Worm (Caenorhabditis elegans): ENCODE data around the gene R01E6.7.

The R01E6.7 gene

DNA sequence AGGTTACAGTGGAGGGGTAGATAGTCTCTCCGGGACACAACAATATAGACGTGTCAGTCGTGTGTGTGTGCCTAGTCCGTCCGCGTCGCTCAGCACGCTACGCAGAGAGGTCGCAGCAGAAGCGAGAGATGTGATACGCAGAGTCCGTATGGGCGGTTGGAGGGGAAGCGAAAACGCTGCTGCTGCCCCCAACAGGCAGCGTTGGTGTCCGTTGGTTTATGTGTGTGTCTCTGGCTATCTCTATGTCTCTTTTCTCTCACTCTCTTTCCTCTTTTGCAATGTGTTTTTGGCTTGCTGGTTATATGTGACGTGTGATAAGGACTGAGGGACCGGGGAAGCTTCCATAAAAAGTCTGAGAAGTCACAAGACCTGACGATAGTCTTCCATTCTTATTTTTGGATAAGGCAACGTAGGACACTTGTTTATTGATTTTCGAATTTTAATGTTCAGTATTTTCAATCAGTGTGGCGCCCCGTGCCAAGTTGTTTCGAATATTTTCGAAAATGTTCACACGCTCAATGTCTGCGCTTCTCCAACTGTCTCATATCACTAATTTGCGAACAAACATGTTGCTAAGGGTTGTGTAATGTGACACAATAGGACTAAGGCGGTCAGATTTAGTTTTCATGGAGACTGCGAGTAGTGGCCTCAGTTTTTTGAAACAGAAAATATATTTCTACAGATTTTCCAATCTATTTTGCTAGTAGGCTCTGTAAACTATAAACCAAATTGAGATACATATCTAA lies 42.2 kb downstream of the R01E6.7 start, which contains the start of gene pab-2 (continued):
- TF ChIP-seq ama-1 (optimal IDR thresholded peaks at IDR 0.05) (no peak), nhr-10 (tag; optimal IDR thresholded peaks at IDR 0.05) (no peak), R02D3.7 (tag; optimal IDR thresholded peaks at IDR 0.05) (no peak), ceh-82 (tag; optimal IDR thresholded peaks at IDR 0.05) (peak; percentile 36), sma-9 (GFP tag; optimal IDR thresholded peaks at IDR 0.05) (peak; percentile 87), sma-9 (tag; optimal IDR thresholded peaks at IDR 0.05) (no peak), mbf-1 (tag; optimal IDR thresholded peaks at IDR 0.05) (no peak), nhr-23 (tag; optimal IDR thresholded peaks at IDR 0.05) (no peak), zag-1 (tag; optimal IDR thresholded peaks at IDR 0.05) (peak; percentile 81), dmd-4 (tag; optimal IDR thresholded peaks at IDR 0.05) (no peak), nhr-25 (tag; optimal IDR thresholded peaks at IDR 0.05) (peak; percentile 55), lin-11 (tag; optimal IDR thresholded peaks at IDR 0.05) (peak; percentile 43), ZK546.5 (tag; optimal IDR thresholded peaks at IDR 0.05) (no peak)

DNA sequence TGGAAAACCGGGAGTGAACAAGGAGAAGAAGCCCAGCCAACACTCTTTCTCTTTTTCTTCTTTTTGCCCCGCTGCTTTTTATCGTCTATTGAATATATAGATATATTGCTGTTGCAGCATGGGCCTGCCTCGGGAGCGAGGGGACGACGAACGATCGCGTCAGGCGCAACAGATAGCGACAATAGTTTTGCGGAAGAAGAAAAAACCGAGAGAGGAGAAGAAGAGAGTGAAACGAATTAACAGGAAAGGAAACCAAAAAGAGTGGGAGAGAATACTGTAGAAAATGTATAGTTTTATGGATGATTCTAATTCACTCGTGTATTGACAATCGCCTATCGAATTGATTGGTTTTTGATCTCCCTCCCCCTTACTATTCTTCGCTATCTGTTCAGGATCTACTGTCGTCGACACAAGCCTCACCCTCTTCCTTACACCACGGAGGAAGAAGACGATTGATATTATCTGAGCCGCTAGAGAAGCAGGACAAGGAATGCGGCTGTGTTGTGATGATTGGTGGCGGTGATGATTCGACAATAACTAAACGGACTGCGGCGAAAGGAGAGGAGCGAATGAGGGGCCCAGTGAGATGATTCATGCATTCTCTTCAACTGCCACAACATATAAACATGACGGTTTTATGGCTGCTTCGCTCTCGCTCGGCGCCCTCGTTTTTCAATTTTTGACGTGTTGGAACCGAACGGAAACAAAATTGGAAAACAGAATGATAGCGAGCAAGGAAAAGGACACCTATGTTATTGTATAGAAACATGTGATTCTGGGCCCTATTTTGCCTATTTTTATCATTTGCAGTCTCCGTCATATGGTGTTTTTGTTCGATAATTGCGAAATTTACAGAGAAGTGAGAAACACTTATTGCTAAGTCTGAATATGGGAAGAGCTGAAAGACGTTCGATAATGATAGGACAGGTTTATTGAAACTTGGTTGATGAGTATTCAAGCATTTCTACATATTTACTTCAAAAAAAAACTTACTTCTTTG lies 43.2 kb downstream of the R01E6.7 start:
- TF ChIP-seq elt-1 (tag; optimal IDR thresholded peaks at IDR 0.05) (no peak), ceh-16 (tag; optimal IDR thresholded peaks at IDR 0.05) (no peak), mdl-1 (tag; optimal IDR thresholded peaks at IDR 0.05) (no peak), blmp-1 (tag; optimal IDR thresholded peaks at IDR 0.05; ENCODE audit: insufficient read depth) (no peak), C34F6.9 (tag; optimal IDR thresholded peaks at IDR 0.05) (no peak), sma-9 (GFP tag; optimal IDR thresholded peaks at IDR 0.05) (peak; percentile 32), sma-9 (tag; optimal IDR thresholded peaks at IDR 0.05) (no peak), ZK546.5 (tag; optimal IDR thresholded peaks at IDR 0.05) (no peak), nhr-129 (tag; optimal IDR thresholded peaks at IDR 0.05) (no peak), nhr-25 (tag; optimal IDR thresholded peaks at IDR 0.05) (no peak), mab-5 (tag; optimal IDR thresholded peaks at IDR 0.05) (no peak), nhr-10 (tag; optimal IDR thresholded peaks at IDR 0.05) (no peak), lsy-2 (tag; optimal IDR thresholded peaks at IDR 0.05) (peak in 1 of 2 experiments; percentile 8), egl-27 (tag; optimal IDR thresholded peaks at IDR 0.05) (no peak), nhr-237 (tag; optimal IDR thresholded peaks at IDR 0.05) (no peak), ceh-82 (tag; optimal IDR thresholded peaks at IDR 0.05) (no peak), ztf-4 (tag; optimal IDR thresholded peaks at IDR 0.05) (no peak), F13H6.1 (tag; optimal IDR thresholded peaks at IDR 0.05) (no peak), ztf-1 (GFP tag; conservative IDR thresholded peaks at IDR 0.05) (no peak)

DNA sequence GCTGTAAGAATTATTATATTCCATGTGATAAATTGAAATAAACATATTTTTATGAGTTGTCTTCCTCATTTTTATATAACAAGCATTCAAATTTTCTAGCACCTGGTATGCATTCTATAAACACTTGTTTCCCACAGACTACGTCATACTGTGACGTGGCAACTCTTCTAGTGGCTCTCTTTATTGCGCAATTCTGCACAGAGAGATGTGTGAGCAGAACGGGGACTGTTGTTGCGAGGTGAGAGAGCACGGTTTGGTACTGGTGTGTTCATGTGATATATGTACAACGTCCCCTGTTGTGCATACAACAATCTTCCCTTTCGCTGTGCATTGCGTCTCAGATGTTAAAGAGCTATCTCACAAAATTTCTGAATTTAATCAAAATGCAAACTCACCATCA lies 44.7 kb downstream of the R01E6.7 start:
- no peak for TF ChIP-seq mbf-1 (tag; optimal IDR thresholded peaks at IDR 0.05)
- TF ChIP-seq nhr-21 (tag; optimal IDR thresholded peaks at IDR 0.05) = no peak
- TF ChIP-seq ztf-4 (tag; optimal IDR thresholded peaks at IDR 0.05) = no peak

DNA sequence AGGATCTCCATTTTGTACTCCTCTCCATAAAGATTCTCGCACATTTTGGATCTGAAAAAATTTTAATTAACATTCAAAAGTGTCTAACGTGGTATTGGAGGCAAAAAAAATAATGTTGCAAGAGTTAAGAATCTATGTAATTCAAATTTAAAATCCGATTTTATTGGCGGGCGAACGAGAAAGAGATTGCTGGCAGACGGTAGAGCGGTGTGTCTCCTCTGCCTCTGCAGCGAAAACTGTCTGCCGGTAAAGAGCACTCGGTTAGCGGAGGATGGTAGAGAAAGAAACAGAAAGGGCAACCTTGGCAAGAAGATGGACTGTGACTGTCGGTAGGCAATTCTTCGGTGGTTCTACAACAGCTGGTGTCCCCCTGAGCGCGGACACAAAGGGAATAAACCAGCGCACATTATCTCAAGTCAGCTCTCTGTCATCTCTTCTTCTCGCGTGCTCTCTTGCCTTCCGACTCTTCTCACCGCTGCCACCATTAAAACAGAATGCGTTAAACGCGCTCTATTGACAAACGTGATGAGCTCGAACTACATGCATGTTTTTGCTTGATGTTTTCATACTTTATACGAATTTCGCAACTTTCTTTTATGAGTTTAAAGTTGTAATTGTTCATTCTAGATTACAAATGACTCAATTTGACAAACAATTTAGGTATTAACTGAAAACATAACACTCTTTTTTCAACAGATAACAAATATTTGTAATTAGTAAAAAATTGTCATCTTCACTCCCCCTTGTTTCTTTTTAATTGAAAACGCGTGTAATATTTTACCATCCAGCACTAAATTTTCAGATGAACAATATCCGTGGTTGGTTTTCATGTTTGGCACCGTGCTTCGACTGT lies 50.7 kb downstream of the R01E6.7 start, which contains the start of the genes cdk-4 and F18H3.1:
Gene cdk-4, minus strand, starts transcription at position 51 of the 853 bp plus-strand sequence.
Gene F18H3.1, plus strand, starts transcription at position 803 of the 853 bp plus-strand sequence.
- TF ChIP-seq lin-13 (GFP tag; optimal IDR thresholded peaks at IDR 0.05) = peak; percentile 12
- TF ChIP-seq ceh-16 (tag; optimal IDR thresholded peaks at IDR 0.05) = peak; percentile 29
- TF ChIP-seq R02D3.7 (tag; optimal IDR thresholded peaks at IDR 0.05) = no peak
- no peak for TF ChIP-seq nhr-11 (tag; optimal IDR thresholded peaks at IDR 0.05)
- peak; percentile 1 for TF ChIP-seq zag-1 (tag; optimal IDR thresholded peaks at IDR 0.05)
- TF ChIP-seq nhr-21 (tag; optimal IDR thresholded peaks at IDR 0.05) = no peak
- no peak for TF ChIP-seq elt-1 (tag; optimal IDR thresholded peaks at IDR 0.05)
- TF ChIP-seq unc-62 (GFP tag; optimal IDR thresholded peaks at IDR 0.05) = no peak
- TF ChIP-seq Y55F3AM.14 (GFP tag; optimal IDR thresholded peaks at IDR 0.05) = no peak
- TF ChIP-seq blmp-1 (tag; optimal IDR thresholded peaks at IDR 0.05; ENCODE audit: insufficient read depth) = no peak
- no peak for TF ChIP-seq unc-39 (tag; optimal IDR thresholded peaks at IDR 0.05)
- peak; percentile 52 for TF ChIP-seq sem-4 (tag; optimal IDR thresholded peaks at IDR 0.05)
- TF ChIP-seq lin-39 (tag; optimal IDR thresholded peaks at IDR 0.05) = no peak
- no peak for TF ChIP-seq nhr-12 (tag; optimal IDR thresholded peaks at IDR 0.05)
- TF ChIP-seq lin-11 (tag; optimal IDR thresholded peaks at IDR 0.05) = no peak
- TF ChIP-seq skn-1 (tag; optimal IDR thresholded peaks at IDR 0.05) = no peak
- TF ChIP-seq mab-5 (tag; optimal IDR thresholded peaks at IDR 0.05) = no peak
- TF ChIP-seq aly-2 (tag; optimal IDR thresholded peaks at IDR 0.05) = no peak
- TF ChIP-seq ztf-4 (tag; optimal IDR thresholded peaks at IDR 0.05) = no peak
- TF ChIP-seq ceh-82 (tag; optimal IDR thresholded peaks at IDR 0.05) = no peak
- no peak for TF ChIP-seq ama-1 (optimal IDR thresholded peaks at IDR 0.05)
- no peak for TF ChIP-seq snpc-4 (tag; optimal IDR thresholded peaks at IDR 0.05)
- no peak for TF ChIP-seq nhr-10 (tag; optimal IDR thresholded peaks at IDR 0.05)
- TF ChIP-seq elt-3 (tag; optimal IDR thresholded peaks at IDR 0.05) = no peak
- TF ChIP-seq peb-1 (tag; optimal IDR thresholded peaks at IDR 0.05) = no peak
- TF ChIP-seq lsy-2 (tag; optimal IDR thresholded peaks at IDR 0.05) = peak in 1 of 2 experiments; percentile 52
- peak; percentile 56 for TF ChIP-seq crh-2 (tag; optimal IDR thresholded peaks at IDR 0.05)
- TF ChIP-seq nhr-129 (tag; optimal IDR thresholded peaks at IDR 0.05) = peak; percentile 77

All from whole organism, L2 larva.